Worm (Caenorhabditis elegans) whole organism, L1 larva: ENCODE data around the gene C08G5.6.

Source experiments
- ces-1 ChIP-seq: fragments of 150-350 bp; optimal IDR thresholded peaks from 2 replicates; lab custom pipeline; 2014; ENCODE audit warnings: missing biosample characterization, missing genetic modification reagents, missing genetic modification characterization
- dpl-1 ChIP-seq, 3 experiments: fragments of 150-350 bp in 2 of 3; sonication (generic microtip) in 1 of 3; optimal IDR thresholded peaks; 2 replicates each; lab custom pipeline; 2014 to 2017; ENCODE audit warnings: missing biosample characterization in 3 of 3, missing genetic modification characterization in 3 of 3, missing genetic modification reagents in 3 of 3
- egl-27 ChIP-seq, 2 experiments: fragments of 150-350 bp in 1 of 2; sonication (generic microtip); optimal IDR thresholded peaks; 3 replicates each; lab custom pipeline; 2017 to 2018; ENCODE audit warnings: missing biosample characterization in 2 of 2, missing genetic modification characterization in 2 of 2, missing genetic modification reagents in 2 of 2
- elt-3 ChIP-seq, 6 experiments: fragments of 150-350 bp in 1 of 6; sonication (generic microtip); optimal IDR thresholded peaks; 2 replicates each; lab custom pipeline; 2017 to 2018; ENCODE audit warnings: missing biosample characterization in 6 of 6, missing genetic modification characterization in 6 of 6, inconsistent platforms in 1 of 6
- ets-5 ChIP-seq: fragments of 200-800 bp; sonication (Bioruptor generic); IDR thresholded peaks from 2 replicates; pipeline ENCODE4 v1.3.6; 2022; ENCODE audit warnings: missing genetic modification characterization, missing compliant biosample characterization
- jun-1 ChIP-seq: fragments of 150-350 bp; optimal IDR thresholded peaks from 2 replicates; lab custom pipeline; 2014; ENCODE audit warnings: missing biosample characterization, missing genetic modification reagents, missing genetic modification characterization
- mdl-1 ChIP-seq, 2 experiments: fragments of 150-350 bp; optimal IDR thresholded peaks; 2 replicates each; lab custom pipeline; 2014 to 2017; ENCODE audit warnings: missing biosample characterization in 2 of 2, missing genetic modification characterization in 2 of 2, inconsistent platforms in 1 of 2
- nhr-237 ChIP-seq: fragments of 150-350 bp; optimal IDR thresholded peaks from 2 replicates; lab custom pipeline; 2014; ENCODE audit warnings: missing biosample characterization, missing genetic modification characterization
- nhr-77 ChIP-seq: fragments of 150-350 bp; optimal IDR thresholded peaks from 2 replicates; lab custom pipeline; 2014; ENCODE audit warnings: missing biosample characterization, missing genetic modification characterization
- sox-4 ChIP-seq: sonication (generic microtip); optimal IDR thresholded peaks from 2 replicates; lab custom pipeline; 2016; ENCODE audit warnings: missing genetic modification characterization, missing compliant biosample characterization
- unc-86 ChIP-seq: sonication (generic microtip); optimal IDR thresholded peaks from 2 replicates; lab custom pipeline; 2016; ENCODE audit warnings: missing genetic modification characterization, missing compliant biosample characterization
- ztf-11 ChIP-seq, 2 experiments: sonication (generic microtip); optimal IDR thresholded peaks; 2 replicates each; lab custom pipeline; 2016 to 2017; ENCODE audit warnings: missing genetic modification characterization in 2 of 2, missing biosample characterization in 1 of 2, missing compliant biosample characterization in 1 of 2

DNA sequence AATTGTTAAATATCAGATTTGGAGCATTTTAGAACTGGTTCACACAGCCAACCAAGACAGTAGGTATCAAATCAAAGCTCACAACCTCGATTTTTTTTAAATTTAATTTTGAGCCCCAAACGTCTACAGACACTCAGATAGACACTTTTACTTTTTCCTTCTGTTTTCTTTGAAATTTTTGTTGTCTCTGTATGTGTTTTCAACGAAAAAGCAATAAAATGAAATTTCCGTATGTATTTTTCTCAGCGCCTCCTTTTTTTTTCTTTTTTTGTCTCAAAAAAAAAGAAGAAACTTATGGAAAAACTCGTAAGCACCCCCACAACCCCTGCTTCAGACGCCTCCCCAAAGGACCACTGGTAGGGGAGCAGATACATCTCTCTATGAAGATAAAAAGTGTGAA is 3.5 kb downstream of the C08G5.6 start:
- TF ChIP-seq ztf-11 (tag; optimal IDR thresholded peaks at IDR 0.05; lab: Kevin White, UChicago) (no peak), elt-3 (tag; optimal IDR thresholded peaks at IDR 0.05; lab: Kevin White, UChicago) (no peak), egl-27 (tag; optimal IDR thresholded peaks at IDR 0.05; lab: Kevin White, UChicago) (no peak), nhr-77 (tag; lab: Kevin White, UChicago) (no peak), nhr-237 (tag; lab: Kevin White, UChicago) (no peak), dpl-1 (GFP tag; optimal IDR thresholded peaks at IDR 0.05; lab: Kevin White, UChicago) (no peak), unc-86 (tag; lab: Kevin White, UChicago) (no peak), sox-4 (tag; lab: Kevin White, UChicago) (no peak), ets-5 (GFP tag; lab: Robert Waterston, UW) (no peak), jun-1 (tag; lab: Kevin White, UChicago) (no peak), ces-1 (GFP tag; lab: Kevin White, UChicago) (no peak), mdl-1 (tag; optimal IDR thresholded peaks at IDR 0.05; lab: Kevin White, UChicago) (no peak)
